Worm (Caenorhabditis elegans): Measurements from ENCODE around the gene sup-10.

ce11 chrX:17479694-17480574 is 48.2 kb upstream of the sup-10 start:
- peak; percentile 60 for TF ChIP-seq unc-39 (tag; optimal IDR thresholded peaks at IDR 0.05)
- TF ChIP-seq unc-62 (GFP tag; optimal IDR thresholded peaks at IDR 0.05), result peak; percentile 94
